Fruit fly (Drosophila melanogaster): ENCODE results near the gene CG14316.

CG14316 gene

dm6 chr3R:18164052-18164722 lies 12.3 kb downstream of the CG14316 start, which contains the start of the genes CG7218 and Cbp20 (continued):
- TF ChIP-seq CG12155 (GFP tag; optimal IDR thresholded peaks at IDR 0.05) (peak; percentile 81), pb (GFP tag; optimal IDR thresholded peaks at IDR 0.05) (no peak), CG7556 (GFP tag; optimal IDR thresholded peaks at IDR 0.05) (peak; percentile 56), repo (GFP tag; optimal IDR thresholded peaks at IDR 0.05) (no peak), Dref (GFP tag; IDR thresholded peaks at IDR 0.05) (peak; percentile 62), ro (GFP tag; IDR thresholded peaks at IDR 0.05) (no peak), hb (GFP tag; IDR thresholded peaks at IDR 0.05; ENCODE audit: partially characterized antibody) (peak; percentile 76), CrebB (tag; optimal IDR thresholded peaks at IDR 0.05) (peak; percentile 3), D19B (GFP tag; optimal IDR thresholded peaks at IDR 0.05) (peak; percentile 61), CG10321 (GFP tag; IDR thresholded peaks at IDR 0.05) (0 out of 2 replicates have a peak, but pooled peaks have one; percentile 33), fd3F (GFP tag; optimal IDR thresholded peaks at IDR 0.05) (peak; percentile 74), CG11560 (tag; IDR thresholded peaks at IDR 0.05) (peak; percentile 93), trh (GFP tag; optimal IDR thresholded peaks at IDR 0.05) (no peak), Side (GFP tag; optimal IDR thresholded peaks at IDR 0.05) (no peak), D19A (tag; optimal IDR thresholded peaks at IDR 0.05) (peak; percentile 32), CG12659 (GFP tag; optimal IDR thresholded peaks at IDR 0.05) (peak; percentile 86), psq (GFP tag; optimal IDR thresholded peaks at IDR 0.05) (no peak), CG5180 (GFP tag; optimal IDR thresholded peaks at IDR 0.05) (no peak), CG7271 (tag; optimal IDR thresholded peaks at IDR 0.05) (peak; percentile 28), Antp (GFP tag; optimal IDR thresholded peaks at IDR 0.05) (peak; percentile 62), Hmx (GFP tag; optimal IDR thresholded peaks at IDR 0.05) (no peak), CG31224 (GFP tag; IDR thresholded peaks at IDR 0.05) (peak; percentile 65), CG16813 (GFP tag; IDR thresholded peaks at IDR 0.05; ENCODE audit: partially characterized antibody) (peak; percentile 85), her (GFP tag; optimal IDR thresholded peaks at IDR 0.05) (no peak), CG3726 (GFP tag; IDR thresholded peaks at IDR 0.05) (no peak), Hey (tag; optimal IDR thresholded peaks at IDR 0.05) (no peak), p53 (GFP tag; optimal IDR thresholded peaks at IDR 0.05) (no peak), lov (optimal IDR thresholded peaks at IDR 0.05) (no peak), lov (GFP tag; IDR thresholded peaks at IDR 0.05) (no peak), ATbp (GFP tag; optimal IDR thresholded peaks at IDR 0.05) (no peak), CG6272 (GFP tag; IDR thresholded peaks at IDR 0.05) (peak; percentile 66), en (GFP tag; optimal IDR thresholded peaks at IDR 0.05) (no peak), CG10366 (GFP tag; IDR thresholded peaks at IDR 0.05) (peak; percentile 52; the same call in 1 of the 2 replicates), pzg (GFP tag; optimal IDR thresholded peaks at IDR 0.05) (peak; percentile 69), exex (tag; optimal IDR thresholded peaks at IDR 0.05) (no peak), CHES-1-like (GFP tag; optimal IDR thresholded peaks at IDR 0.05) (peak; percentile 72), ash1 (GFP tag; optimal IDR thresholded peaks at IDR 0.05) (no peak), CG18011 (GFP tag; optimal IDR thresholded peaks at IDR 0.05) (peak; percentile 41), crp (GFP tag; optimal IDR thresholded peaks at IDR 0.05) (peak in 1 of 2 experiments; percentile 73), CG32532 (GFP tag; IDR thresholded peaks at IDR 0.05) (peak; percentile 90), pfk (GFP tag; optimal IDR thresholded peaks at IDR 0.05) (no peak), bowl (GFP tag; IDR thresholded peaks at IDR 0.05) (no peak), oc (tag; optimal IDR thresholded peaks at IDR 0.05) (no peak), CG17361 (GFP tag; IDR thresholded peaks at IDR 0.05) (peak; percentile 80), CG7987 (GFP tag; optimal IDR thresholded peaks at IDR 0.05) (peak; percentile 54), CG4424 (GFP tag; optimal IDR thresholded peaks at IDR 0.05) (peak; percentile 71), Bteb2 (GFP tag; optimal IDR thresholded peaks at IDR 0.05) (peak; percentile 68), Dip3 (GFP tag; optimal IDR thresholded peaks at IDR 0.05) (peak; percentile 60), CG13123 (GFP tag; optimal IDR thresholded peaks at IDR 0.05) (peak; percentile 65), sim (GFP tag; IDR thresholded peaks at IDR 0.05) (no peak)

Measured in whole organism, embryonic.